Fruit fly (Drosophila melanogaster): ENCODE results near the gene CG2889.

DNA sequence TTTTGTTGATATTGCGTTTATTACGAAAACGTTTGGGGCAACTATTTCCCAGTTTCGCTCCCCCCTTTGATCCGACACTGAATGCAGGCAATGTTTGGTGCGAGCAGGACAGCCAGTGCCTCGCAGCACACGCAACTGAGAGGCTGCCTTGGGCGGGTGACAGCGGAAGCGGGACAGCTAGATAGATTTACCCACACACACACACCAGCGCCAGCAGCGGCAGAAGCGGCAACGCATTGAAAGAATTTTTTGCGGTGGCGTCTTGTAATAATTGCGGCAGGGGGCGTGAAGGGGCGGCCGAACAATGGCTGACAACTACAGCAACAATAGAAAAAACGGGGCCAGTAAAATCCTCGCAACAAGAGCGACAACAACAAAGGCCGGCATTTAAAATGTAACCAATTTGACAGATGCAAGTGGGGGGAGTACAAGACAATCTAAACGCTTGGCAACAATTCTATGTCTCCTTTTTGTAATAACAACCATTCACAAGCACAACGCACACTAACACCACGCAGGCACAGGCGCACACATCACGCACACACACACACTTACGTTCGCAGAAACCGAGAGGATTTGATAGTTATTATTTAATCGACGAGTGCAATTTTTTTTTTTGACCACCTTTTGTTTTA is 1.0 kb upstream of the CG2889 start:
- TF ChIP-seq insv (optimal IDR thresholded peaks at IDR 0.05) (no peak), psq (optimal IDR thresholded peaks at IDR 0.05) (no peak), Myc (optimal IDR thresholded peaks at IDR 0.05) (no peak), ttk (optimal IDR thresholded peaks at IDR 0.05) (no peak), h (optimal IDR thresholded peaks at IDR 0.05) (no peak), Sin3A (optimal IDR thresholded peaks at IDR 0.05) (no peak)

All from Kc167 (cell line).